Worm (Caenorhabditis elegans) whole organism, L4 larva: ENCODE measurements around the gene str-23.
A peak's percentile ranks its signal among the peaks of the same experiment; 100 is the strongest.

ENCODE experiments used
- F26F4.8 ChIP-seq: fragments of 200-800 bp; sonication (Bioruptor generic); conservative IDR thresholded peaks from 2 replicates; pipeline ENCODE4 v1.3.6; 2022; ENCODE audit warnings: missing genetic modification characterization, missing compliant biosample characterization
- F49E8.2 ChIP-seq: sonication (generic microtip); optimal IDR thresholded peaks from 2 replicates; lab custom pipeline; 2016; ENCODE audit warnings: missing compliant biosample characterization, mild to moderate bottlenecking, missing genetic modification characterization, borderline replicate concordance
- R02D3.7 ChIP-seq: fragments of 150-350 bp; sonication (generic microtip); optimal IDR thresholded peaks from 3 replicates; lab custom pipeline; 2014; ENCODE audit warnings: missing biosample characterization, missing genetic modification characterization
- Y48G9A.11 ChIP-seq: fragments of 200-800 bp; sonication (Bioruptor generic); IDR thresholded peaks from 2 replicates; pipeline ENCODE4 v1.3.6; 2022; ENCODE audit warnings: missing genetic modification reagents, missing genetic modification characterization, missing compliant biosample characterization
- ZK546.5 ChIP-seq, 2 experiments: sonication (generic microtip); optimal IDR thresholded peaks; 2 replicates each; lab custom pipeline; 2017; ENCODE audit warnings: missing biosample characterization in 2 of 2, missing genetic modification characterization in 2 of 2
- attf-4 ChIP-seq: sonication (generic microtip); optimal IDR thresholded peaks from 3 replicates; lab custom pipeline; 2017; ENCODE audit warnings: missing biosample characterization, missing genetic modification characterization
- ceh-28 ChIP-seq: fragments of 150-350 bp; optimal IDR thresholded peaks from 2 replicates; lab custom pipeline; 2014; ENCODE audit warnings: missing biosample characterization, missing genetic modification reagents, missing genetic modification characterization
- cey-2 ChIP-seq: sonication (generic microtip); optimal IDR thresholded peaks from 3 replicates; lab custom pipeline; 2017; ENCODE audit warnings: missing genetic modification characterization, mild to moderate bottlenecking, missing compliant biosample characterization, antibody characterized with exemption, borderline replicate concordance; ENCODE audit not compliant: insufficient read depth
- daf-16 ChIP-seq, 3 experiments: sonication (generic microtip); optimal IDR thresholded peaks; 2 replicates each; lab custom pipeline; 2016 to 2017; ENCODE audit warnings: missing genetic modification characterization in 3 of 3, missing genetic modification reagents in 3 of 3, mild to moderate bottlenecking in 2 of 3, missing compliant biosample characterization in 2 of 3, missing biosample characterization in 1 of 3, moderate library complexity in 1 of 3
- daf-8 ChIP-seq: fragments of 200-800 bp; sonication (Bioruptor generic); IDR thresholded peaks from 2 replicates; pipeline ENCODE4 v1.3.6; 2022; ENCODE audit warnings: missing genetic modification characterization, missing compliant biosample characterization
- dmd-6 ChIP-seq: fragments of 200-800 bp; sonication (Bioruptor generic); IDR thresholded peaks from 2 replicates; pipeline ENCODE4 v1.3.6; 2022; ENCODE audit warnings: missing genetic modification reagents, missing genetic modification characterization, missing compliant biosample characterization
- dmd-9 ChIP-seq: fragments of 200-800 bp; sonication (Bioruptor generic); IDR thresholded peaks from 2 replicates; pipeline ENCODE4 v1.3.6; 2022; ENCODE audit warnings: missing genetic modification reagents, missing genetic modification characterization, missing compliant biosample characterization
- dpl-1 ChIP-seq: fragments of 150-350 bp; optimal IDR thresholded peaks from 2 replicates; lab custom pipeline; 2014; ENCODE audit warnings: missing biosample characterization, missing genetic modification reagents, missing genetic modification characterization
- dve-1 ChIP-seq: sonication (generic microtip); optimal IDR thresholded peaks from 2 replicates; lab custom pipeline; 2017; ENCODE audit warnings: antibody characterized with exemption, mild to moderate bottlenecking, missing genetic modification characterization, missing compliant biosample characterization; ENCODE audit not compliant: insufficient read depth
- egl-27 ChIP-seq: sonication (generic microtip); optimal IDR thresholded peaks from 3 replicates; lab custom pipeline; 2017; ENCODE audit warnings: missing biosample characterization, missing genetic modification reagents, missing genetic modification characterization
- fkh-10 ChIP-seq: fragments of 150-350 bp; optimal IDR thresholded peaks from 2 replicates; lab custom pipeline; 2014; ENCODE audit warnings: missing biosample characterization, missing genetic modification reagents, missing genetic modification characterization
- hif-1 ChIP-seq, 2 experiments: sonication (generic microtip); optimal IDR thresholded peaks; 2 replicates each; lab custom pipeline; 2016 to 2017; ENCODE audit warnings: missing compliant biosample characterization in 2 of 2, missing genetic modification characterization in 2 of 2, missing genetic modification reagents in 2 of 2, missing genotype in 2 of 2, mild to moderate bottlenecking in 1 of 2
- hlh-11 ChIP-seq: fragments of 200-800 bp; sonication (Bioruptor generic); optimal IDR thresholded peaks from 2 replicates; lab custom pipeline; 2018; ENCODE audit warnings: mild to moderate bottlenecking, missing genetic modification characterization, missing compliant biosample characterization
- hlh-30 ChIP-seq: sonication (generic microtip); optimal IDR thresholded peaks from 2 replicates; lab custom pipeline; 2017; ENCODE audit warnings: antibody characterized with exemption, mild to moderate bottlenecking, missing genetic modification characterization, missing compliant biosample characterization; ENCODE audit not compliant: insufficient read depth
- lim-7 ChIP-seq: fragments of 200-800 bp; sonication (Bioruptor generic); IDR thresholded peaks from 2 replicates; pipeline ENCODE4 v1.3.6; 2022; ENCODE audit warnings: missing genetic modification characterization, missing compliant biosample characterization
- lin-1 ChIP-seq: fragments of 200-800 bp; sonication (Bioruptor generic); IDR thresholded peaks from 2 replicates; pipeline ENCODE4 v1.3.6; 2022; ENCODE audit warnings: missing genetic modification reagents, missing genetic modification characterization, missing compliant biosample characterization
- lin-15B ChIP-seq: fragments of 150-350 bp; sonication (generic microtip); optimal IDR thresholded peaks from 3 replicates; lab custom pipeline; 2014; ENCODE audit warnings: missing biosample characterization, missing genetic modification characterization
- madf-9 ChIP-seq: fragments of 200-800 bp; sonication (Bioruptor generic); conservative IDR thresholded peaks from 2 replicates; pipeline ENCODE4 v1.3.6; 2022; ENCODE audit warnings: missing genetic modification reagents, missing genetic modification characterization, missing compliant biosample characterization
- mdl-1 ChIP-seq, 2 experiments: fragments of 150-350 bp in 1 of 2; sonication (generic microtip) in 1 of 2; optimal IDR thresholded peaks; 2 replicates each; lab custom pipeline; 2014 to 2017; ENCODE audit warnings: missing biosample characterization in 2 of 2, missing genetic modification characterization in 2 of 2
- mdt-29 ChIP-seq: fragments of 200-800 bp; sonication (Bioruptor generic); IDR thresholded peaks from 2 replicates; pipeline ENCODE4 v1.3.6; 2022; ENCODE audit warnings: missing genetic modification reagents, missing genetic modification characterization, missing compliant biosample characterization
- mep-1 ChIP-seq: fragments of 150-350 bp; sonication (generic microtip); optimal IDR thresholded peaks from 3 replicates; lab custom pipeline; 2014; ENCODE audit warnings: missing biosample characterization, missing genetic modification characterization
- mes-2 ChIP-seq: sonication (generic microtip); optimal IDR thresholded peaks from 2 replicates; lab custom pipeline; 2016; ENCODE audit warnings: missing genotype, mild to moderate bottlenecking, missing genetic modification characterization, missing compliant biosample characterization; ENCODE audit not compliant: poor library complexity, severe bottlenecking
- mxl-2 ChIP-seq: fragments of 200-800 bp; sonication (Bioruptor generic); conservative IDR thresholded peaks from 2 replicates; pipeline ENCODE4 v1.3.6; 2022; ENCODE audit warnings: missing genetic modification reagents, missing genetic modification characterization, missing compliant biosample characterization
- mxl-3 ChIP-seq: fragments of 200-800 bp; sonication (Bioruptor generic); optimal IDR thresholded peaks from 2 replicates; lab custom pipeline; 2018; ENCODE audit warnings: mild to moderate bottlenecking, missing genetic modification characterization, missing compliant biosample characterization
- nhr-102 ChIP-seq: sonication (generic microtip); optimal IDR thresholded peaks from 2 replicates; lab custom pipeline; 2016; ENCODE audit warnings: mild to moderate bottlenecking, missing genetic modification characterization, moderate library complexity, missing compliant biosample characterization
- nhr-11 ChIP-seq: fragments of 150-350 bp; optimal IDR thresholded peaks from 2 replicates; lab custom pipeline; 2014; ENCODE audit warnings: missing biosample characterization, missing genetic modification characterization
- nhr-111 ChIP-seq: fragments of 200-800 bp; sonication (Bioruptor generic); optimal IDR thresholded peaks from 2 replicates; lab custom pipeline; 2018; ENCODE audit warnings: mild to moderate bottlenecking, missing genetic modification characterization, missing compliant biosample characterization
- nhr-25 ChIP-seq: sonication (generic microtip); optimal IDR thresholded peaks from 2 replicates; lab custom pipeline; 2017; ENCODE audit warnings: missing genetic modification characterization, mild to moderate bottlenecking, missing compliant biosample characterization, antibody characterized with exemption, moderate library complexity, borderline replicate concordance; ENCODE audit not compliant: insufficient read depth
- nhr-28 ChIP-seq: fragments of 150-350 bp; optimal IDR thresholded peaks from 2 replicates; lab custom pipeline; 2014; ENCODE audit warnings: missing biosample characterization, missing genetic modification characterization
- nhr-48 ChIP-seq: sonication (generic microtip); optimal IDR thresholded peaks from 2 replicates; lab custom pipeline; 2016; ENCODE audit warnings: mild to moderate bottlenecking, missing genetic modification characterization, missing compliant biosample characterization
- nhr-6 ChIP-seq: fragments of 150-350 bp; optimal IDR thresholded peaks from 2 replicates; lab custom pipeline; 2014; ENCODE audit warnings: missing biosample characterization, missing genetic modification characterization
- nhr-77 ChIP-seq: fragments of 150-350 bp; optimal IDR thresholded peaks from 2 replicates; lab custom pipeline; 2014; ENCODE audit warnings: missing biosample characterization, missing genetic modification characterization
- pha-4 ChIP-seq, 2 experiments: fragments of 150-350 bp in 1 of 2; fragments of 200-800 bp in 1 of 2; sonication (Bioruptor generic) in 1 of 2; IDR thresholded peaks in 1 of 2; optimal IDR thresholded peaks in 1 of 2; 2 replicates each; pipeline versions ENCODE4 v1.3.6 to Lab custom; 2014 to 2022; ENCODE audit warnings: missing genetic modification characterization in 2 of 2, missing genetic modification reagents in 2 of 2, missing biosample characterization in 1 of 2, missing compliant biosample characterization in 1 of 2
- php-3 ChIP-seq: fragments of 200-800 bp; sonication (Bioruptor generic); IDR thresholded peaks from 2 replicates; pipeline ENCODE4 v1.3.6; 2022; ENCODE audit warnings: missing genetic modification reagents, missing genetic modification characterization, missing compliant biosample characterization
- pqm-1 ChIP-seq: sonication (generic microtip); optimal IDR thresholded peaks from 2 replicates; lab custom pipeline; 2017; ENCODE audit warnings: missing biosample characterization, missing genetic modification characterization
- saeg-2 ChIP-seq: fragments of 200-800 bp; sonication (Bioruptor generic); IDR thresholded peaks from 2 replicates; pipeline ENCODE4 v1.3.6; 2022; ENCODE audit warnings: missing genetic modification reagents, missing genetic modification characterization, missing compliant biosample characterization
- skn-1 ChIP-seq: fragments of 150-350 bp; optimal IDR thresholded peaks from 2 replicates; lab custom pipeline; 2014; ENCODE audit warnings: missing biosample characterization, missing genetic modification characterization
- spr-1 ChIP-seq: sonication (generic microtip); optimal IDR thresholded peaks from 2 replicates; lab custom pipeline; 2016; ENCODE audit warnings: mild to moderate bottlenecking, missing genetic modification characterization, missing compliant biosample characterization
- tra-1 ChIP-seq: fragments of 200-800 bp; sonication (Bioruptor generic); IDR thresholded peaks from 2 replicates; pipeline ENCODE4 v1.3.6; 2022; ENCODE audit warnings: missing genetic modification reagents, missing genetic modification characterization, missing compliant biosample characterization
- zfp-3 ChIP-seq: fragments of 200-800 bp; sonication (Bioruptor generic); conservative IDR thresholded peaks from 2 replicates; pipeline ENCODE4 v1.3.6; 2022; ENCODE audit warnings: missing genetic modification reagents, missing genetic modification characterization, missing compliant biosample characterization
- zip-2 ChIP-seq: fragments of 150-350 bp; optimal IDR thresholded peaks from 2 replicates; lab custom pipeline; 2014; ENCODE audit warnings: missing biosample characterization, missing genetic modification characterization

str-23 gene

DNA sequence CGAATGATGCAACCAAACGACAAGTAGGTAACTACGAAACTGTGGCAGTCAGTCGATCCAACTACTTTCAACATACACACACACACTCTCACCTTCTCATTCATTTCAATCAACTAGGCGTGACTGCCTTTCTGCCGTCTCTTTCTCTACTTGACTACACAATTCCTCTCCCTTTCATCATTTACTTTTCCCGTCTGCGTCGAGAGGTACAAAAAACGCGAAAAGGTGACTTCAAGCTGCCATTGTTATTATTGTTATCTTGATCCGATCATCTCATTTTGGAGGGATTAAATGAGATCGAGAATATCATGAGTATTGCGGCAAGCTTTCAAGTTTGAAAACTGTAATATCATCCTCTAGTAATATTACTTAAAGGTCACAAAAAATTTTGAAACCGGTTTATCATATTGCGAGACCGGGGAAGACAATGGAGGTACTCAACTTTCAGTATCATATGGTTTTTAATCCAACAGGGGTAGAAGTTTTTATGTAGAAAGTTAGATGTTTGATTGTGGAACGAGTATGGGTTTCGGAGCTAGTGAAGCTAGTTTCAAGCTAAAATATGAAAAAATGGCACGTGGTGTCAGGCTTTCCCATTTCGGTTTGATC, 19.5 kb downstream of the str-23 start (continued):
- TF ChIP-seq nhr-111, result no peak
- TF ChIP-seq R02D3.7 (tag; lab: Kevin White, UChicago), result no peak
- TF ChIP-seq ceh-28 (tag; lab: Kevin White, UChicago), result no peak
- no peak for TF ChIP-seq zip-2 (tag; lab: Kevin White, UChicago)
- peak; percentile 55 for TF ChIP-seq mep-1
- TF ChIP-seq F26F4.8 (GFP tag; lab: Robert Waterston, UW), result no peak
- no peak for TF ChIP-seq ZK546.5 (tag; optimal IDR thresholded peaks at IDR 0.05; lab: Kevin White, UChicago)
- TF ChIP-seq nhr-48 (tag; lab: Kevin White, UChicago), result peak; percentile 13
- no peak for TF ChIP-seq F49E8.2 (tag; lab: Kevin White, UChicago)
- TF ChIP-seq skn-1, result no peak
- TF ChIP-seq daf-16 (GFP tag; optimal IDR thresholded peaks at IDR 0.05; lab: Kevin White, UChicago), result no peak
- TF ChIP-seq daf-16 (tag; optimal IDR thresholded peaks at IDR 0.05; lab: Kevin White, UChicago), result peak; percentile 30
- no peak for TF ChIP-seq daf-8 (GFP tag; lab: Robert Waterston, UW)
- TF ChIP-seq egl-27 (tag; lab: Kevin White, UChicago), result no peak
- no peak for TF ChIP-seq lim-7
- no peak for TF ChIP-seq fkh-10 (GFP tag; lab: Kevin White, UChicago)
- no peak for TF ChIP-seq nhr-25
- TF ChIP-seq nhr-11, result peak; percentile 60
- no peak for TF ChIP-seq tra-1 (GFP tag; lab: Robert Waterston, UW)
- TF ChIP-seq attf-4, result no peak
- TF ChIP-seq nhr-6 (tag; lab: Kevin White, UChicago), result peak; percentile 41
- no peak for TF ChIP-seq mxl-2 (GFP tag; lab: Robert Waterston, UW)
- peak; percentile 73 for TF ChIP-seq hlh-30 (tag; lab: Kevin White, UChicago)
- TF ChIP-seq zfp-3 (GFP tag; lab: Robert Waterston, UW), result no peak

DNA sequence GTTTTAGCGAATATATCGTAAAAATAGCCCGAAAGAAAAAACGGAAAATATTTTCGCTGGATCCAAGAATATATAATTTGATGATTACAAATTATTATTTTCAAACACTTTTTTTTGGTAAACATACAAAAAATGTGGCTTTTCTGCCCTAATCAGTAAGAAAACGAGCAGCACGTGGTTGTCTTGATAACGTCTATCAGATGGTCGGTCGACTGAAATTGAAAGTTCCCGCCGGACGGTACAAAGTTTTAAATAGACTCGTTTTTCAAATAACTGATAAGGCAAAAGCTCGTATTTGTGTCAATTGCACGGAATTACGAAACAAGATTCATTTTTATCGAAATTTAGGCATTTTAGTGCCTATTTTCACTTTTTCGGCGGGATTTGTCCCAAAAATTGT, 22.0 kb downstream of the str-23 start:
- no peak for TF ChIP-seq madf-9 (GFP tag; lab: Robert Waterston, UW)
- 0 out of 2 replicates have a peak, but pooled peaks have one; percentile 27 for TF ChIP-seq saeg-2 (GFP tag; lab: Robert Waterston, UW)
- TF ChIP-seq hlh-30 (tag; lab: Kevin White, UChicago), result peak; percentile 61
- 0 out of 2 replicates have a peak, but pooled peaks have one; percentile 47 for TF ChIP-seq lin-1 (GFP tag; lab: Robert Waterston, UW)
- TF ChIP-seq daf-16 (GFP tag; optimal IDR thresholded peaks at IDR 0.05; lab: Kevin White, UChicago), result peak in 1 of 2 experiments; percentile 77
- peak; percentile 99 for TF ChIP-seq daf-16 (tag; optimal IDR thresholded peaks at IDR 0.05; lab: Kevin White, UChicago)
- peak; percentile 82 for TF ChIP-seq nhr-77 (tag; lab: Kevin White, UChicago)
- TF ChIP-seq fkh-10 (GFP tag; lab: Kevin White, UChicago), result no peak
- peak; percentile 74 for TF ChIP-seq tra-1 (GFP tag; lab: Robert Waterston, UW)
- peak; percentile 99 for TF ChIP-seq dmd-6 (GFP tag; lab: Robert Waterston, UW)
- TF ChIP-seq hlh-11, result peak; percentile 96
- no peak for TF ChIP-seq lin-15B (tag; lab: Kevin White, UChicago)
- TF ChIP-seq pha-4 (GFP tag; IDR thresholded peaks at IDR 0.05; lab: Robert Waterston, UW), result peak; percentile 50; the same call in 1 of the 2 replicates
- no peak for TF ChIP-seq pha-4 (tag; optimal IDR thresholded peaks at IDR 0.05; lab: Kevin White, UChicago)
- peak; percentile 63; the same call in 1 of the 2 replicates for TF ChIP-seq php-3 (GFP tag; lab: Robert Waterston, UW)
- TF ChIP-seq cey-2 (tag; lab: Kevin White, UChicago), result no peak
- peak in 1 of 2 experiments; percentile 72 for TF ChIP-seq mdl-1 (tag; optimal IDR thresholded peaks at IDR 0.05; lab: Kevin White, UChicago)
- peak; percentile 51 for TF ChIP-seq mes-2
- TF ChIP-seq mxl-3, result peak; percentile 85
- TF ChIP-seq Y48G9A.11 (GFP tag; lab: Robert Waterston, UW), result no peak
- peak; percentile 90 for TF ChIP-seq pqm-1 (tag; lab: Kevin White, UChicago)
- TF ChIP-seq dmd-9 (GFP tag; lab: Robert Waterston, UW), result no peak
- peak in 1 of 2 experiments; percentile 80 for TF ChIP-seq hif-1 (tag; optimal IDR thresholded peaks at IDR 0.05; lab: Kevin White, UChicago)
- TF ChIP-seq lim-7, result no peak
- peak; percentile 93 for TF ChIP-seq nhr-28 (tag; lab: Kevin White, UChicago)
- TF ChIP-seq dve-1 (tag; lab: Kevin White, UChicago), result peak; percentile 96
- no peak for TF ChIP-seq spr-1 (tag; lab: Kevin White, UChicago)
- peak; percentile 68 for TF ChIP-seq nhr-48 (tag; lab: Kevin White, UChicago)
- no peak for TF ChIP-seq dpl-1 (GFP tag; lab: Kevin White, UChicago)
- peak; percentile 70 for TF ChIP-seq nhr-102 (tag; lab: Kevin White, UChicago)
- TF ChIP-seq mdt-29 (GFP tag; lab: Robert Waterston, UW), result 0 out of 2 replicates have a peak, but pooled peaks have one; percentile 24
